Worm (Caenorhabditis elegans): ENCODE data around the gene C34F6.11.

The C34F6.11 gene

DNA sequence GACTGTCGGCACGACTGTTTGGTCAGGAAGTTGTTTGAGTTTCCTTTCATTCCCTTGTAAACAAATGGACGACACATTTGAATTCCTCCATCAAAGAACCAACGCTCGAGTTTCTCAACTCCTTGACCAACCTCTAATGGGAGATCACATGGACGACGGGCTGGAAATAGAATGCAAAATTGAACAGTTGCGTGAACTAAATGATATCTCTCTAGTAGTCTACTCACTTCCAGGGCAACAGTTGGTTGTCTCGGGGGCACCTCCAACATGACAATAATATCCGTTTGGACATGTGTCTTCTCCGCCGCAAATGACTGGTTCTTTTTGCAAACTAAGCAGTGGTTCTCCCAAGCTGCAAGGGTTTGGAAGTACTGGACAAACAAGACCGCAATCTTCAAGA, 10.1 kb downstream of the C34F6.11 start:
- TF ChIP-seq dve-1 (tag; optimal IDR thresholded peaks at IDR 0.05) (no peak), gmeb-2 (tag; optimal IDR thresholded peaks at IDR 0.05) (no peak)

DNA sequence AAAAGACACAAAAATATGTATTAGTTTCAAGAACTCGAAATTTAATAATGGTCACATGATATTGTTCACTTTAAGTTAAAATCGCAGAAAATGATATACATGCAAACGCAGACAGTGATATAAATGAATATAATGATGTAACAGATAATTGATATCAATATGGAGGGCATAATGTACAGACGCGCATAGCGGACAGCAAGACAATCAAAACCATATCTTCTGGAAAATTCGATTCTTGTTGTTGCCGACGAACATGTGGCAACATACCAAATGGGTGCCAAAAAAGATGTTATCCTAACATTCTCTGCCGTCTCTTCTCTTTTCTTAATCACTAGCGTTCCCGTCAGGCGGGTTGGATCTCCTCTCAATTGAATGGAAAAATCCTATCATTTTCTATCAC, 13.3 kb downstream of the C34F6.11 start:
- TF ChIP-seq hlh-6 (tag; optimal IDR thresholded peaks at IDR 0.05) (no peak), K02D7.2 (tag; optimal IDR thresholded peaks at IDR 0.05) (no peak), elt-4 (tag; optimal IDR thresholded peaks at IDR 0.05) (no peak), ceh-18 (tag; optimal IDR thresholded peaks at IDR 0.05) (no peak), pha-2 (tag; optimal IDR thresholded peaks at IDR 0.05) (no peak), ets-4 (tag; optimal IDR thresholded peaks at IDR 0.05) (no peak), lin-11 (tag; optimal IDR thresholded peaks at IDR 0.05) (no peak), ahr-1 (tag; optimal IDR thresholded peaks at IDR 0.05) (no peak), tbx-7 (tag; optimal IDR thresholded peaks at IDR 0.05) (no peak), K09A11.1 (tag; optimal IDR thresholded peaks at IDR 0.05; ENCODE audit: insufficient read depth) (no peak), T23F11.4 (GFP tag; optimal IDR thresholded peaks at IDR 0.05) (no peak), ceh-14 (tag; optimal IDR thresholded peaks at IDR 0.05) (no peak), Y22D7AL.16 (tag; optimal IDR thresholded peaks at IDR 0.05) (no peak), C38D4.7 (GFP tag; optimal IDR thresholded peaks at IDR 0.05) (no peak), F13H6.1 (tag; optimal IDR thresholded peaks at IDR 0.05) (no peak), nfya-1 (tag; optimal IDR thresholded peaks at IDR 0.05) (no peak)

- TF ChIP-seq tbx-2 (tag; optimal IDR thresholded peaks at IDR 0.05) = no peak
Measured at ce11 chrX:11189515-11189914, 14.2 kb downstream of the C34F6.11 start, which contains the start of gene F13D2.1. TSS of gene F13D2.1 (minus strand) at chrX:11189615.

- TF ChIP-seq Y22D7AL.16 (tag; optimal IDR thresholded peaks at IDR 0.05) = no peak
- TF ChIP-seq ceh-6 (GFP tag; optimal IDR thresholded peaks at IDR 0.05) = no peak
- TF ChIP-seq T23F11.4 (GFP tag; optimal IDR thresholded peaks at IDR 0.05) = no peak
- TF ChIP-seq K09A11.1 (tag; optimal IDR thresholded peaks at IDR 0.05; ENCODE audit: insufficient read depth) = no peak
- no peak for TF ChIP-seq fkh-6 (tag; optimal IDR thresholded peaks at IDR 0.05)
- no peak for TF ChIP-seq pag-3 (tag; optimal IDR thresholded peaks at IDR 0.05; ENCODE audit: borderline replicate concordance)
- no peak for TF ChIP-seq sox-2 (GFP tag; IDR thresholded peaks at IDR 0.05)
- no peak for TF ChIP-seq ref-2 (tag; optimal IDR thresholded peaks at IDR 0.05)
- no peak for TF ChIP-seq pros-1 (tag; optimal IDR thresholded peaks at IDR 0.05)
- TF ChIP-seq ceh-19 (GFP tag; optimal IDR thresholded peaks at IDR 0.05) = no peak
- TF ChIP-seq zip-5 (tag; optimal IDR thresholded peaks at IDR 0.05) = no peak
- no peak for TF ChIP-seq pha-2 (tag; optimal IDR thresholded peaks at IDR 0.05)
- TF ChIP-seq nfya-1 (tag; optimal IDR thresholded peaks at IDR 0.05) = no peak
- TF ChIP-seq ceh-18 (tag; optimal IDR thresholded peaks at IDR 0.05) = no peak
- TF ChIP-seq elt-2 (tag; optimal IDR thresholded peaks at IDR 0.05) = no peak
- TF ChIP-seq ceh-24 (tag; optimal IDR thresholded peaks at IDR 0.05) = no peak
- no peak for TF ChIP-seq ceh-22 (tag; optimal IDR thresholded peaks at IDR 0.05)
- no peak for TF ChIP-seq ahr-1 (tag; optimal IDR thresholded peaks at IDR 0.05)
Measured at ce11 chrX:11185498-11185897, 18.2 kb downstream of the C34F6.11 start, which contains the start of gene gnrr-7. TSS of gene gnrr-7 (plus strand) at chrX:11185798.

ce11 chrX:11178599-11178998, 25.1 kb downstream of the C34F6.11 start, which contains the start of gene gnrr-6:
TSS of gene gnrr-6 (plus strand) at chrX:11178899.
- TF ChIP-seq sdc-2 (tag; optimal IDR thresholded peaks at IDR 0.05) (no peak), K09A11.1 (tag; optimal IDR thresholded peaks at IDR 0.05; ENCODE audit: insufficient read depth) (no peak)

DNA sequence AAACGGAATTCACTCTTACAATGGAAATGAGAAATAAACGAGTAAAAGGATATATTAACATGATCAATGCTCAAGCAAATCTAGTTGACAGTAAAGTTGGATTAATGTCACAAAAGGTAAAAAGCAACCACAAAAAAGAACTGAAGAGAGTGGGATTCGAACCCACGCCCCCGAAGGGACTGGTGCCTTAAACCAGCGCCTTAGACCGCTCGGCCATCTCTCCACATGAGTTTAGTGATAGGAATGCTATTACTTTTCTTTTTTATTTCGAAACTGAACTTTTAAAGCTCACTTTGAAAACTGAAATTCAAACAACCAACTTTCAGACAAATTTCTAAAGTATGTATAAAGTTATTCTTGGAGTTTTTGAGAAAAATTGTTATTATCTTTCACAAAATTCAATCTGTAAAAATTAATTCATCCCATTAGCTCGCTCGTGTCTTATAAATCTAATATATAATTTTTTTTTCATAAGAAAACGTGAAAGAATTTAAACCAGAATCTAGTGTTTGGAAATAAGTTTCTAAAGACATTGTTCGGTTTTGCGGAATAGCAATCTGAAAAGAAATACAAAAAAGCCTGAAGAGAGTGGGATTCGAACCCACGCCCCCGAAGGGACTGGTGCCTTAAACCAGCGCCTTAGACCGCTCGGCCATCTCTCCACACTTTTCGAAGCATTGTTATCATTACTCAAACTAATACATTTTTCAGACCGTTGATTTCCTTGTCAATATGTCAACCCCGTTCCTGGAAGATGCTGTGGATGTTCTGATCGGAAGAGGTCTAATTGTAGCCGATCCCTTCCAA, 40.8 kb downstream of the C34F6.11 start:
- TF ChIP-seq unc-55 (GFP tag; optimal IDR thresholded peaks at IDR 0.05) (no peak), lim-6 (tag; optimal IDR thresholded peaks at IDR 0.05) (no peak), ets-4 (tag; optimal IDR thresholded peaks at IDR 0.05) (no peak), pros-1 (tag; optimal IDR thresholded peaks at IDR 0.05) (no peak), hlh-8 (tag; optimal IDR thresholded peaks at IDR 0.05) (no peak), ceh-18 (tag; optimal IDR thresholded peaks at IDR 0.05) (no peak), syd-9 (tag; optimal IDR thresholded peaks at IDR 0.05) (no peak), dve-1 (tag; optimal IDR thresholded peaks at IDR 0.05) (no peak), pha-4 (tag; optimal IDR thresholded peaks at IDR 0.05) (no peak), pqm-1 (tag; optimal IDR thresholded peaks at IDR 0.05) (no peak), gmeb-2 (tag; optimal IDR thresholded peaks at IDR 0.05) (no peak)

Data from whole organism, late embryonic.